Worm (Caenorhabditis elegans) whole organism, mixed stage, embryonic: ENCODE measurements around the gene mans-2.
A peak's percentile ranks its signal among the peaks of the same experiment; 100 is the strongest.

Experiments
- M03D4.4 ChIP-seq: sonication (generic microtip); optimal IDR thresholded peaks from 2 replicates; lab custom pipeline; 2017; ENCODE audit warnings: mild to moderate bottlenecking, missing genetic modification characterization, missing compliant biosample characterization
- ceh-39 ChIP-seq: fragments of 150-350 bp; optimal IDR thresholded peaks from 2 replicates; lab custom pipeline; 2014; ENCODE audit warnings: missing biosample characterization, missing genetic modification characterization
- ceh-83 ChIP-seq: fragments of 200-800 bp; sonication (Bioruptor generic); optimal IDR thresholded peaks from 2 replicates; lab custom pipeline; 2018; ENCODE audit warnings: mild to moderate bottlenecking, missing genetic modification characterization, missing compliant biosample characterization
- ces-1 ChIP-seq: fragments of 150-350 bp; optimal IDR thresholded peaks from 2 replicates; lab custom pipeline; 2014; ENCODE audit warnings: missing biosample characterization, missing genetic modification reagents, missing genetic modification characterization
- lin-32 ChIP-seq: fragments of 200-800 bp; sonication (Bioruptor generic); optimal IDR thresholded peaks from 2 replicates; lab custom pipeline; 2018; ENCODE audit warnings: mild to moderate bottlenecking, missing genetic modification characterization, missing compliant biosample characterization
- mep-1 ChIP-seq: fragments of 150-350 bp; optimal IDR thresholded peaks from 2 replicates; lab custom pipeline; 2017; ENCODE audit warnings: missing biosample characterization, missing genetic modification reagents, missing genetic modification characterization, inconsistent platforms
- nhr-12 ChIP-seq: fragments of 150-350 bp; optimal IDR thresholded peaks from 2 replicates; lab custom pipeline; 2014; ENCODE audit warnings: missing biosample characterization, missing genetic modification characterization
- nhr-2 ChIP-seq: fragments of 150-350 bp; optimal IDR thresholded peaks from 2 replicates; lab custom pipeline; 2014; ENCODE audit warnings: missing biosample characterization, missing genetic modification characterization
- nhr-237 ChIP-seq: fragments of 150-350 bp; optimal IDR thresholded peaks from 2 replicates; lab custom pipeline; 2014; ENCODE audit warnings: missing biosample characterization, missing genetic modification characterization
- pha-4 ChIP-seq: fragments of 150-350 bp; optimal IDR thresholded peaks from 2 replicates; lab custom pipeline; 2018; ENCODE audit warnings: missing biosample characterization, missing genetic modification reagents, missing genetic modification characterization
- sem-2 ChIP-seq: fragments of 200-800 bp; sonication (Bioruptor generic); optimal IDR thresholded peaks from 2 replicates; lab custom pipeline; 2018; ENCODE audit warnings: mild to moderate bottlenecking, missing genetic modification characterization, missing compliant biosample characterization
- unc-39 ChIP-seq: fragments of 150-350 bp; optimal IDR thresholded peaks from 2 replicates; lab custom pipeline; 2014; ENCODE audit warnings: missing biosample characterization, missing genetic modification characterization
- unc-62 ChIP-seq: fragments of 150-350 bp; optimal IDR thresholded peaks from 2 replicates; lab custom pipeline; 2014; ENCODE audit warnings: missing biosample characterization, missing genetic modification reagents, missing genetic modification characterization
- ztf-11 ChIP-seq: fragments of 150-350 bp; optimal IDR thresholded peaks from 2 replicates; lab custom pipeline; 2014; ENCODE audit warnings: missing biosample characterization, missing genetic modification characterization

ce11 chrV:11949509-11950117, 35.7 kb downstream of the mans-2 start:
- no peak for TF ChIP-seq nhr-237 (tag; lab: Kevin White, UChicago)
- peak; percentile 12 for TF ChIP-seq unc-62 (GFP tag; lab: Kevin White, UChicago)
- TF ChIP-seq ces-1 (GFP tag; lab: Kevin White, UChicago): no peak
- TF ChIP-seq unc-39 (tag; lab: Kevin White, UChicago): no peak
- TF ChIP-seq pha-4 (tag; lab: Kevin White, UChicago): no peak
- no peak for TF ChIP-seq lin-32 (GFP tag; lab: Kevin White, UChicago)
- TF ChIP-seq mep-1: no peak
- no peak for TF ChIP-seq ceh-83 (GFP tag; lab: Kevin White, UChicago)
- no peak for TF ChIP-seq M03D4.4 (tag; lab: Kevin White, UChicago)
- TF ChIP-seq nhr-12: no peak
- TF ChIP-seq nhr-2 (tag; lab: Kevin White, UChicago): peak; percentile 29
- TF ChIP-seq ceh-39 (tag; lab: Kevin White, UChicago): no peak
- TF ChIP-seq ztf-11 (tag; lab: Kevin White, UChicago): no peak
- no peak for TF ChIP-seq sem-2
